Comparison of ENCODE assay signal across 1 fruit fly cellular context in the genomic region with DNA sequence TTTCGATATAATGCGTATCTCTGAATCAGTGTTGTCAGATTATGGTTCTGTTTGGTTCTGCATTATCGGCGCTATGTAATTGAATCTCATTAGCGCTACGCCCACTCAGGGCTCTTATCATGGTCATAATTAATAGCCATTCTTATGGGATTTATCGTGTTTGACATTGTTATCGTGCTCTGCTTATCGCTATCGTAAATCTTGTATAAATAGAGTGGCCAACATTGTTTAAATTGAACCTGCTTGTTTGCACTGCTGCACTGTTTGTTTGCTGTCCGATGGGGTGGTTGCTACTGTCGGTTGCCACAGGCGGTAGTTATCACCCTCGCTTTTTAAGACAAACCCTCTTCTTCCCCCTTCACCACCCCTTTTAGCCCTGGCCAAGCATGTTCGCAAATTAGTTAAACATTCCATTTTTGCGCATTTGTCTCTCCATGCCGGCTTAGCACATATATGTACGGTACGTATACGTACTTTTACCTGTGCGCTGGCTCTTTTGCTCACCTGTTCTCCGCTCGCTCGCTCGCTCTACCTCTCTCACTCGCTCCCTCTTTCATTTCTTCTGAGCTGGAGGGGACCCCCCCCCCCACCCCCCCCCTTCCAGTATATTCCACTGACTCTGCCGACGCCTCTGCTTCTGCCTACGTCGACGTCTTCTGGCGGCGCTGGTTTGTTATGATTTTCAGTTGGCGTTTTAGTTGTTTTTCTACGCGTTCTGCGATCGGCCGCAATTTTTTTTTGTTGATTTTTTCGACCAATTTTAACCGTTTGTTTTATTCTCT.
TF ChIP-seq lines count a peak whose summit lies in the region.

No protein-coding gene starts in this region.

TF ChIP-seq in whole organism, embryonic, 481 proteins besides CTCF, POLR2A, EP300 and RAD21 (continued from another document):
- no peak for TF ChIP-seq Dip3 (GFP tag; optimal IDR thresholded peaks at IDR 0.05; lab: Kevin White, UChicago)
- peak; percentile 6 for TF ChIP-seq grau (tag; optimal IDR thresholded peaks at IDR 0.05; lab: Kevin White, UChicago)
- no peak for TF ChIP-seq bbx (GFP tag; IDR thresholded peaks at IDR 0.05; lab: Robert Waterston, UW; ENCODE audit: partially characterized antibody)
- TF ChIP-seq CG1024 (GFP tag; IDR thresholded peaks at IDR 0.05; lab: Robert Waterston, UW): peak; percentile 19; the same call in 1 of the 2 replicates
- 0 out of 3 replicates have a peak, but pooled peaks have one; percentile 34 for TF ChIP-seq CG11695 (GFP tag; IDR thresholded peaks at IDR 0.05; lab: Robert Waterston, UW)
- peak; percentile 68 for TF ChIP-seq CG6854 (GFP tag; optimal IDR thresholded peaks at IDR 0.05; lab: Kevin White, UChicago)
- no peak for TF ChIP-seq CG17912 (GFP tag; optimal IDR thresholded peaks at IDR 0.05; lab: Kevin White, UChicago)
- no peak for TF ChIP-seq CG11247 (GFP tag; IDR thresholded peaks at IDR 0.05; lab: Robert Waterston, UW)
- no peak for TF ChIP-seq dm (GFP tag; optimal IDR thresholded peaks at IDR 0.05; lab: Kevin White, UChicago)
- TF ChIP-seq H15 (GFP tag; IDR thresholded peaks at IDR 0.05; lab: Robert Waterston, UW): no peak
- TF ChIP-seq CG6683 (GFP tag; optimal IDR thresholded peaks at IDR 0.05; lab: Kevin White, UChicago): peak; percentile 55
